Worm (Caenorhabditis elegans) whole organism, L2 larva: ENCODE results near the gene clec-161.

ENCODE experiments used
- C34F6.9 ChIP-seq: fragments of 150-350 bp; optimal IDR thresholded peaks from 2 replicates; lab custom pipeline; 2014; ENCODE audit warnings: missing biosample characterization, missing genetic modification characterization
- F13H6.1 ChIP-seq: sonication (generic microtip); optimal IDR thresholded peaks from 2 replicates; lab custom pipeline; 2016; ENCODE audit warnings: missing genetic modification characterization, missing compliant biosample characterization
- R02D3.7 ChIP-seq: fragments of 150-350 bp; optimal IDR thresholded peaks from 2 replicates; lab custom pipeline; 2014; ENCODE audit warnings: missing biosample characterization, missing genetic modification characterization
- Y55F3AM.14 ChIP-seq: fragments of 200-800 bp; sonication (Bioruptor generic); optimal IDR thresholded peaks from 2 replicates; lab custom pipeline; 2018; ENCODE audit warnings: mild to moderate bottlenecking, missing genetic modification characterization, missing compliant biosample characterization
- ZK546.5 ChIP-seq: sonication (generic microtip); optimal IDR thresholded peaks from 2 replicates; lab custom pipeline; 2017; ENCODE audit warnings: missing biosample characterization, missing genetic modification characterization
- alr-1 ChIP-seq: fragments of 150-350 bp; optimal IDR thresholded peaks from 2 replicates; lab custom pipeline; 2014; ENCODE audit warnings: missing biosample characterization, missing genetic modification characterization
- aly-2 ChIP-seq: fragments of 150-350 bp; optimal IDR thresholded peaks from 2 replicates; lab custom pipeline; 2014; ENCODE audit warnings: missing biosample characterization, missing genetic modification characterization
- ama-1 ChIP-seq: fragments of 150-350 bp; optimal IDR thresholded peaks from 2 replicates; lab custom pipeline; 2018; ENCODE audit warnings: inconsistent platforms
- blmp-1 ChIP-seq: sonication (generic microtip); optimal IDR thresholded peaks from 2 replicates; lab custom pipeline; 2017; ENCODE audit warnings: missing genetic modification characterization, mild to moderate bottlenecking, missing compliant biosample characterization, antibody characterized with exemption, moderate library complexity; ENCODE audit not compliant: insufficient read depth
- ceh-16 ChIP-seq: fragments of 150-350 bp; optimal IDR thresholded peaks from 2 replicates; lab custom pipeline; 2014; ENCODE audit warnings: missing biosample characterization, missing genetic modification characterization
- ceh-82 ChIP-seq: fragments of 150-350 bp; optimal IDR thresholded peaks from 2 replicates; lab custom pipeline; 2014; ENCODE audit warnings: missing biosample characterization, missing genetic modification characterization
- crh-2 ChIP-seq: sonication (generic microtip); optimal IDR thresholded peaks from 2 replicates; lab custom pipeline; 2017; ENCODE audit warnings: missing biosample characterization, missing genetic modification characterization
- dmd-4 ChIP-seq: sonication (generic microtip); optimal IDR thresholded peaks from 2 replicates; lab custom pipeline; 2017; ENCODE audit warnings: missing biosample characterization, missing genetic modification characterization
- egl-27 ChIP-seq: sonication (generic microtip); optimal IDR thresholded peaks from 3 replicates; lab custom pipeline; 2017; ENCODE audit warnings: missing biosample characterization, missing genetic modification reagents, missing genetic modification characterization
- elt-1 ChIP-seq: fragments of 150-350 bp; optimal IDR thresholded peaks from 2 replicates; lab custom pipeline; 2014; ENCODE audit warnings: missing biosample characterization, missing genetic modification characterization
- elt-3 ChIP-seq: sonication (generic microtip); optimal IDR thresholded peaks from 2 replicates; lab custom pipeline; 2017; ENCODE audit warnings: missing biosample characterization, missing genetic modification characterization
- fos-1 ChIP-seq: fragments of 150-350 bp; optimal IDR thresholded peaks from 2 replicates; lab custom pipeline; 2014; ENCODE audit warnings: missing biosample characterization, missing genetic modification characterization
- gmeb-1 ChIP-seq: fragments of 150-350 bp; optimal IDR thresholded peaks from 2 replicates; lab custom pipeline; 2014; ENCODE audit warnings: missing biosample characterization, missing genetic modification characterization
- lin-11 ChIP-seq: fragments of 150-350 bp; sonication (generic microtip); optimal IDR thresholded peaks from 2 replicates; lab custom pipeline; 2014; ENCODE audit warnings: missing biosample characterization, missing genetic modification characterization, inconsistent platforms, mixed read lengths
- lin-13 ChIP-seq: fragments of 150-350 bp; optimal IDR thresholded peaks from 2 replicates; lab custom pipeline; 2014; ENCODE audit warnings: missing biosample characterization, missing genetic modification reagents, missing genetic modification characterization
- lin-39 ChIP-seq: fragments of 150-350 bp; optimal IDR thresholded peaks from 2 replicates; lab custom pipeline; 2014; ENCODE audit warnings: missing biosample characterization, missing genetic modification reagents, missing genetic modification characterization
- lsy-2 ChIP-seq, 2 experiments: fragments of 150-350 bp in 1 of 2; sonication (generic microtip) in 1 of 2; optimal IDR thresholded peaks; 2 replicates each; lab custom pipeline; 2014 to 2017; ENCODE audit warnings: missing biosample characterization in 2 of 2, missing genetic modification characterization in 2 of 2
- mab-5 ChIP-seq: fragments of 150-350 bp; optimal IDR thresholded peaks from 2 replicates; lab custom pipeline; 2014; ENCODE audit warnings: missing biosample characterization, missing genetic modification characterization
- mbf-1 ChIP-seq: sonication (generic microtip); optimal IDR thresholded peaks from 2 replicates; lab custom pipeline; 2017; ENCODE audit warnings: missing biosample characterization, missing genetic modification characterization
- mdl-1 ChIP-seq, 2 experiments: fragments of 150-350 bp in 1 of 2; sonication (generic microtip) in 1 of 2; optimal IDR thresholded peaks; 2 replicates each; lab custom pipeline; 2017; ENCODE audit warnings: missing biosample characterization in 2 of 2, missing genetic modification characterization in 2 of 2
- nhr-10 ChIP-seq: sonication (generic microtip); optimal IDR thresholded peaks from 2 replicates; lab custom pipeline; 2017; ENCODE audit warnings: missing biosample characterization, missing genetic modification characterization
- nhr-11 ChIP-seq: fragments of 150-350 bp; optimal IDR thresholded peaks from 2 replicates; lab custom pipeline; 2014; ENCODE audit warnings: missing biosample characterization, missing genetic modification characterization
- nhr-12 ChIP-seq: fragments of 150-350 bp; optimal IDR thresholded peaks from 2 replicates; lab custom pipeline; 2014; ENCODE audit warnings: missing biosample characterization, missing genetic modification characterization
- nhr-129 ChIP-seq: fragments of 150-350 bp; optimal IDR thresholded peaks from 2 replicates; lab custom pipeline; 2014; ENCODE audit warnings: missing biosample characterization, missing genetic modification characterization
- nhr-21 ChIP-seq: fragments of 150-350 bp; optimal IDR thresholded peaks from 2 replicates; lab custom pipeline; 2014; ENCODE audit warnings: missing biosample characterization, missing genetic modification characterization
- nhr-23 ChIP-seq: fragments of 150-350 bp; optimal IDR thresholded peaks from 2 replicates; lab custom pipeline; 2014; ENCODE audit warnings: missing biosample characterization, missing genetic modification reagents, missing genetic modification characterization
- nhr-237 ChIP-seq: fragments of 150-350 bp; optimal IDR thresholded peaks from 2 replicates; lab custom pipeline; 2014; ENCODE audit warnings: missing biosample characterization, missing genetic modification characterization
- nhr-25 ChIP-seq: fragments of 150-350 bp; sonication (generic microtip); optimal IDR thresholded peaks from 3 replicates; lab custom pipeline; 2014; ENCODE audit warnings: missing biosample characterization, missing genetic modification characterization
- nhr-6 ChIP-seq: fragments of 150-350 bp; optimal IDR thresholded peaks from 2 replicates; lab custom pipeline; 2014; ENCODE audit warnings: missing biosample characterization, missing genetic modification characterization
- nhr-77 ChIP-seq: fragments of 150-350 bp; optimal IDR thresholded peaks from 2 replicates; lab custom pipeline; 2014; ENCODE audit warnings: missing biosample characterization, missing genetic modification characterization
- peb-1 ChIP-seq: fragments of 150-350 bp; optimal IDR thresholded peaks from 2 replicates; lab custom pipeline; 2014; ENCODE audit warnings: missing biosample characterization, missing genetic modification characterization
- sem-4 ChIP-seq: fragments of 150-350 bp; optimal IDR thresholded peaks from 2 replicates; lab custom pipeline; 2014; ENCODE audit warnings: missing biosample characterization, missing genetic modification reagents, missing genetic modification characterization
- skn-1 ChIP-seq: sonication (generic microtip); optimal IDR thresholded peaks from 2 replicates; lab custom pipeline; 2017; ENCODE audit warnings: missing biosample characterization, missing genetic modification characterization
- sma-3 ChIP-seq: sonication (generic microtip); optimal IDR thresholded peaks from 2 replicates; lab custom pipeline; 2016; ENCODE audit warnings: missing genetic modification reagents, missing genetic modification characterization, missing compliant biosample characterization
- sma-9 ChIP-seq, 2 experiments: fragments of 150-350 bp in 1 of 2; sonication (generic microtip) in 1 of 2; optimal IDR thresholded peaks; 2 replicates each; lab custom pipeline; 2014 to 2016; ENCODE audit warnings: missing genetic modification characterization in 2 of 2, mild to moderate bottlenecking in 1 of 2, missing biosample characterization in 1 of 2, missing compliant biosample characterization in 1 of 2, missing genetic modification reagents in 1 of 2, moderate library complexity in 1 of 2
- snpc-4 ChIP-seq: fragments of 150-350 bp; optimal IDR thresholded peaks from 2 replicates; lab custom pipeline; 2014; ENCODE audit warnings: missing biosample characterization, missing genetic modification characterization
- unc-39 ChIP-seq: fragments of 150-350 bp; optimal IDR thresholded peaks from 2 replicates; lab custom pipeline; 2014; ENCODE audit warnings: missing biosample characterization, missing genetic modification characterization
- unc-55 ChIP-seq: fragments of 150-350 bp; sonication (generic microtip); optimal IDR thresholded peaks from 3 replicates; lab custom pipeline; 2014; ENCODE audit warnings: missing biosample characterization, missing genetic modification reagents, missing genetic modification characterization
- unc-62 ChIP-seq: fragments of 150-350 bp; optimal IDR thresholded peaks from 2 replicates; lab custom pipeline; 2014; ENCODE audit warnings: missing biosample characterization, missing genetic modification reagents, missing genetic modification characterization
- zag-1 ChIP-seq: fragments of 150-350 bp; optimal IDR thresholded peaks from 2 replicates; lab custom pipeline; 2014; ENCODE audit warnings: missing biosample characterization, missing genetic modification characterization
- ztf-1 ChIP-seq: fragments of 200-800 bp; sonication (Bioruptor generic); conservative IDR thresholded peaks from 2 replicates; pipeline ENCODE4 v1.3.6; 2022; ENCODE audit warnings: missing genetic modification characterization, missing compliant biosample characterization
- ztf-11 ChIP-seq: sonication (generic microtip); optimal IDR thresholded peaks from 2 replicates; lab custom pipeline; 2017; ENCODE audit warnings: missing biosample characterization, missing genetic modification characterization
- ztf-4 ChIP-seq: fragments of 150-350 bp; optimal IDR thresholded peaks from 2 replicates; lab custom pipeline; 2014; ENCODE audit warnings: missing biosample characterization, missing genetic modification characterization

clec-161 gene

DNA sequence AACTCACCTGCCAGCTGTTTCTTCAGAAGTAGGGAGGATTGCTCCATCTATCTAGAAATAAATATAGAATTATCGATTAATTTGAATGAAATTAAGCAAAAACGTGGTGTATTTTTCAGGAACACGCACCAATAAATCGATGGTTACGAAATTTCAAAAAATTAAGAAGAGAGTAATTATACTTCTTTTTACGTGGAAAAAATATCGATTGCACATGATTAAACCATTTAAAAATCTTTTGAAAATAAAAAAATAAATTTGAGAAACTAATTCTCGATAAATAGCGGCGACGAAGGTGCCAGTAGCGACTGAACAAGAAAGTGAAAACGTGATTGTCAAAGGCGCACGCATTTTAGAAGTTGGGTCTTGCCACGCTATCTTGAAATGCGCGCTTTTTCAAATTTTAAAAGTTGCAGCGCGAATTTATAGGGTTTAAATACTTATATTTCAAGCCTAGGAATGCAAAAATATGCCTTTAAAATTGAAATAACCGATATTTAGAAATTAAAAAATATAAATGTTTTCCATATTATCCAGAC, 22.6 kb upstream of the clec-161 start, which contains the start of gene ubc-7:
Gene ubc-7, minus strand, starts transcription at position 51 of the 539 bp plus-strand sequence.
- peak; percentile 59 for TF ChIP-seq sem-4 (tag; lab: Kevin White, UChicago)
- no peak for TF ChIP-seq ztf-1 (GFP tag; lab: Robert Waterston, UW)
- TF ChIP-seq sma-3, result peak; percentile 70
- TF ChIP-seq nhr-11, result no peak
- no peak for TF ChIP-seq peb-1 (tag; lab: Kevin White, UChicago)
- TF ChIP-seq gmeb-1 (tag; lab: Kevin White, UChicago), result peak; percentile 98
- no peak for TF ChIP-seq unc-62
- TF ChIP-seq blmp-1 (tag; lab: Kevin White, UChicago), result peak; percentile 97
- peak; percentile 74 for TF ChIP-seq mab-5
- TF ChIP-seq elt-3 (tag; lab: Kevin White, UChicago), result no peak
- peak; percentile 61 to 92 for TF ChIP-seq lsy-2 (tag; optimal IDR thresholded peaks at IDR 0.05; lab: Kevin White, UChicago)
- no peak for TF ChIP-seq elt-1 (tag; lab: Kevin White, UChicago)
- TF ChIP-seq mdl-1 (tag; optimal IDR thresholded peaks at IDR 0.05; lab: Kevin White, UChicago), result peak in 1 of 2 experiments; percentile 72
- no peak for TF ChIP-seq zag-1
- peak; percentile 83 for TF ChIP-seq C34F6.9 (tag; lab: Kevin White, UChicago)
- TF ChIP-seq unc-39 (tag; lab: Kevin White, UChicago), result no peak
- TF ChIP-seq crh-2 (tag; lab: Kevin White, UChicago), result peak; percentile 85
- peak; percentile 85 for TF ChIP-seq ama-1 (lab: Kevin White, UChicago)
- no peak for TF ChIP-seq aly-2 (tag; lab: Kevin White, UChicago)
- TF ChIP-seq lin-39, result no peak
- peak; percentile 64 for TF ChIP-seq F13H6.1 (tag; lab: Kevin White, UChicago)
- peak; percentile 67 for TF ChIP-seq nhr-6 (tag; lab: Kevin White, UChicago)
- TF ChIP-seq egl-27 (tag; lab: Kevin White, UChicago), result no peak
- no peak for TF ChIP-seq nhr-23
- TF ChIP-seq lin-11 (tag; lab: Kevin White, UChicago), result peak; percentile 81
- TF ChIP-seq unc-55 (GFP tag; lab: Kevin White, UChicago), result peak; percentile 95
- TF ChIP-seq nhr-25 (tag; lab: Kevin White, UChicago), result peak; percentile 88
- TF ChIP-seq dmd-4, result no peak
- peak; percentile 87 for TF ChIP-seq lin-13 (GFP tag; lab: Kevin White, UChicago)
- TF ChIP-seq nhr-237 (tag; lab: Kevin White, UChicago), result no peak
- no peak for TF ChIP-seq ztf-11 (tag; lab: Kevin White, UChicago)
- no peak for TF ChIP-seq alr-1 (tag; lab: Kevin White, UChicago)
- peak; percentile 81 for TF ChIP-seq sma-9 (GFP tag; optimal IDR thresholded peaks at IDR 0.05; lab: Kevin White, UChicago)
- TF ChIP-seq sma-9 (tag; optimal IDR thresholded peaks at IDR 0.05; lab: Kevin White, UChicago), result no peak
- peak; percentile 39 for TF ChIP-seq snpc-4 (tag; lab: Kevin White, UChicago)
- TF ChIP-seq Y55F3AM.14 (GFP tag; lab: Kevin White, UChicago), result no peak
- no peak for TF ChIP-seq mbf-1
- no peak for TF ChIP-seq nhr-10 (tag; lab: Kevin White, UChicago)
- TF ChIP-seq ztf-4 (tag; lab: Kevin White, UChicago), result peak; percentile 57
- TF ChIP-seq fos-1 (tag; lab: Kevin White, UChicago), result peak; percentile 50
- no peak for TF ChIP-seq ceh-16 (tag; lab: Kevin White, UChicago)
- peak; percentile 78 for TF ChIP-seq nhr-129 (tag; lab: Kevin White, UChicago)
- TF ChIP-seq nhr-21 (tag; lab: Kevin White, UChicago), result peak; percentile 84
- TF ChIP-seq ZK546.5, result peak; percentile 26
- TF ChIP-seq nhr-77 (tag; lab: Kevin White, UChicago), result no peak
- peak; percentile 24 for TF ChIP-seq ceh-82
- TF ChIP-seq R02D3.7 (tag; lab: Kevin White, UChicago), result peak; percentile 20
- TF ChIP-seq skn-1 (tag; lab: Kevin White, UChicago), result peak; percentile 60
- TF ChIP-seq nhr-12 (tag; lab: Kevin White, UChicago), result no peak
